Worm (Caenorhabditis elegans): ENCODE measurements around the gene ced-11.

ced-11 gene

DNA sequence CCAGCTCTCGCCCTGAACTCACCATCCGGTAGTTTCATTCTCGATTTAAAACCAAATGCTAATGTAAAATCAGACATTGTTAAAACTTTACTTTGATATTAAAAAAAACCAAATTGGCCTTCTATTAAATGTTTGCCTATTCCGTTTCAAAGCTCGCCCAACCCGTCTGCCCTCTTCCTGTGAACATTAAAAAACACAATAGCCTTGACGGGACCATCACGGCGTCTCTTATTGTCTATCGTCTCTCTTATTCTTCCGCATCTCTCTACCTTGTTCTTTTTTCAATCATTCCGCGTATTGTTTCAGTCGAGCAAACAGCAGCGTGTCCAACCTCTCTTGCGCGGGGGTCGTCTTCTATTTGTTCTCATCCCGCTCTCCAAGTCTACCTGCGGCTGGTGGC lies 4.7 kb upstream of the ced-11 start, which contains the start of gene ZK512.1:
ZK512.1 (plus strand) TSS at position 301 of the 400 bp plus-strand sequence.
- no peak for TF ChIP-seq ceh-36 (tag; optimal IDR thresholded peaks at IDR 0.05)
- no peak for TF ChIP-seq hmbx-1 (tag; optimal IDR thresholded peaks at IDR 0.05)
- no peak for TF ChIP-seq sea-1 (GFP tag; conservative IDR thresholded peaks at IDR 0.05)
- no peak for TF ChIP-seq aly-1 (tag; optimal IDR thresholded peaks at IDR 0.05)
- peak; percentile 23 for TF ChIP-seq hmg-4 (GFP tag; optimal IDR thresholded peaks at IDR 0.05)
- no peak for TF ChIP-seq F13C5.2 (tag; optimal IDR thresholded peaks at IDR 0.05)

DNA sequence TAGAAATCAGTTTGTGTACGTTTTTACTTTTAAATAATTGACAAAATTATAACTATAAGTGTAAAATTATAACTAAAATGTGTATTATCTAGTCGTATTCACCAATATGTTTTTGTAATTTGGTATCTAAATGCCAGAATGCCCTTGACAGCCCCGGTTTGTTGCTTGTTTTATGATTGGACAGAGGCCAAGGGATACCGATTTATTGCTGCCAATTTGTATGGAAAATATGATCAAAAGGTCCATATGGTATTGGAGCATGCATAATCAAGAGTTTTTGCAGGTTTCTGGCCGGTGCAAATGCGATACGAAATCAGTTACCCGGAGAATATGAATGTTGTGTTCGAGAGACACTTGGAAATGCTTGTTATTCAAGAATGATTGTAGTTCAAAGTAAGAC lies 3.6 kb upstream of the ced-11 start:
- TF ChIP-seq scrt-1 (GFP tag; IDR thresholded peaks at IDR 0.05) (no peak), ets-7 (tag; optimal IDR thresholded peaks at IDR 0.05) (no peak), hmg-4 (GFP tag; optimal IDR thresholded peaks at IDR 0.05) (no peak), hmbx-1 (tag; optimal IDR thresholded peaks at IDR 0.05) (no peak), hnd-1 (tag; optimal IDR thresholded peaks at IDR 0.05) (no peak), pes-1 (GFP tag; IDR thresholded peaks at IDR 0.05) (no peak), tbx-37 (GFP tag; conservative IDR thresholded peaks at IDR 0.05) (no peak)

DNA sequence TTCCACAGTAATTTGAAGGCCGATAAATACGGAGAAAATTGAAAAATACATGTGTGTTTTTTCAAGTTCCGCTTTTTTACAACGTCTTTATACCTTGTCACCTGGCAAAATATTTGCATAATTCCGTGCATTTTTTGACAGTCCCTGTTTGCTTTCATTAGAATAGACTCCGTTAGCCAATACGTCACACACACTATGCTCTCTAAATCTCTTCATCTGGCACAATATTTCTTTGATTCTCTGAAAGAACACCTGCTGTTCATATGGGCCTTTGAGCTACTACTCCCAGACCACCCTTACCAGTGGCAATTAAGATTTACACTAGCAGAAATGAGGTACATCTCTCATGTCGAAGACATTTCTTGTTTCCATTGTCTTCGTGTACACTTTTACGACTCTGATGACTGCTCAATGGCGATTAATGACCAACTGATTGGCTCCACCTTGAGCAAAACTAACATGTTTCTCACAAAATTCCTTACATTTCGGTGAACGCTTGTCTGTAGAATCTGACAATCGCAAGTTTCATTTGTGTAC lies 974 bp upstream of the ced-11 start, which contains the start of gene grl-11:
grl-11 (minus strand) TSS at position 51 of the 537 bp plus-strand sequence.
- no peak for TF ChIP-seq hmbx-1 (tag; optimal IDR thresholded peaks at IDR 0.05)
- no peak for TF ChIP-seq tbx-37 (GFP tag; conservative IDR thresholded peaks at IDR 0.05)
- no peak for TF ChIP-seq pes-1 (GFP tag; IDR thresholded peaks at IDR 0.05)
- TF ChIP-seq B0310.2 (tag; optimal IDR thresholded peaks at IDR 0.05) = no peak
- no peak for TF ChIP-seq ama-1 (optimal IDR thresholded peaks at IDR 0.05)
- TF ChIP-seq tra-4 (tag; optimal IDR thresholded peaks at IDR 0.05) = no peak
- TF ChIP-seq scrt-1 (GFP tag; IDR thresholded peaks at IDR 0.05) = no peak
- TF ChIP-seq tbx-11 (GFP tag; IDR thresholded peaks at IDR 0.05) = no peak
- TF ChIP-seq hnd-1 (tag; optimal IDR thresholded peaks at IDR 0.05) = no peak
- TF ChIP-seq ets-7 (tag; optimal IDR thresholded peaks at IDR 0.05) = no peak
- TF ChIP-seq aly-1 (tag; optimal IDR thresholded peaks at IDR 0.05) = no peak
- no peak for TF ChIP-seq hmg-4 (GFP tag; optimal IDR thresholded peaks at IDR 0.05)
- TF ChIP-seq sea-1 (GFP tag; conservative IDR thresholded peaks at IDR 0.05) = no peak
- TF ChIP-seq flt-1 (GFP tag; IDR thresholded peaks at IDR 0.05) = no peak
- TF ChIP-seq ceh-13 (GFP tag; optimal IDR thresholded peaks at IDR 0.05) = no peak
- TF ChIP-seq F13C5.2 (tag; optimal IDR thresholded peaks at IDR 0.05) = no peak
- TF ChIP-seq ceh-36 (tag; optimal IDR thresholded peaks at IDR 0.05) = no peak

DNA sequence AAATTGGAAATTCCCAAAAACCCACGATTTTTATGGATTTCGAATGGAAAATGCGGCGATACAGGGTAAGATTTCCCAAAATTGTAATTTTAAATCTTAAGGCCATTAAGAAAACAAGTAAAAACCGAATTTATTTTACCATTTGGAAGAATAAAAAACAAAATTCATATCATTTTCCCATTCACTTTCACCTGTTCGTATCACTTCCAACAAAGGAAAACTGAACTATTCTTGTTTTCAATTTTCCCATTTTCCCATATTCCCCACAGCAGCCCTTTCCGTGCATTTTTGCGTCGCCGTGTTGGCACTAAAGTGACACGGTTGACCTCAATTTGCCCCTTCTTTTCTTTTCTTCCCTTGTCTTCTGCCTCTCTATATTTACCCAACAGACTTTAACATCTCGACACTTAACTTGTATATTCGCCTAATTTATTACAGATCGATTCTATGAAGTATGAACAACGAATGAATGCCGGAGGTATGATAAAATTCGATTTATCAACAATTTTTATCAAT lies 6.5 kb downstream of the ced-11 start, which contains the start of gene sec-16A.1:
sec-16A.1 (plus strand) TSS at position 51 of the 516 bp plus-strand sequence.
- TF ChIP-seq ceh-13 (GFP tag; optimal IDR thresholded peaks at IDR 0.05) (no peak), ama-1 (optimal IDR thresholded peaks at IDR 0.05) (no peak), F13C5.2 (tag; optimal IDR thresholded peaks at IDR 0.05) (no peak)

DNA sequence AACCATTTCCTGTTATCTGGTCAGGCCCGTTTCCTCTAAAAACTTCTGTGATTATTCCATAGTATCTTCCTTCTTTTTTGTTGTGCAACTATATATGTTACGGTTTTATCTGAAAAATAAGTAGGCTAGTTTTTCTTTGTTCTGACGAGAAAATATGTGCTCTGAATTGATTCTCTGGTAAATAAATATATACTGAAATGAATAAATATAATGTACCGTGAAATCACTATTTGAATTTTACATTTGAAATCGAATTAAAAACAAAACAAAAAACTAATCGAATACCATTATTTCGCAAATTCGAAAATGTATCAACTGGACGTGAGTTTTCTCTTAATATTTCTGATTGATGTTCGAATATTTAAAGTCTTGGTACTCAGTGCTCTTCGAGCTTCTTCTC lies 11.2 kb downstream of the ced-11 start, which contains the start of gene ZK512.10:
ZK512.10 (plus strand) TSS at position 301 of the 400 bp plus-strand sequence.
- TF ChIP-seq pes-1 (GFP tag; IDR thresholded peaks at IDR 0.05) (no peak), F13C5.2 (tag; optimal IDR thresholded peaks at IDR 0.05) (no peak), flt-1 (GFP tag; IDR thresholded peaks at IDR 0.05) (no peak), aly-1 (tag; optimal IDR thresholded peaks at IDR 0.05) (no peak), tbx-37 (GFP tag; conservative IDR thresholded peaks at IDR 0.05) (no peak)

DNA sequence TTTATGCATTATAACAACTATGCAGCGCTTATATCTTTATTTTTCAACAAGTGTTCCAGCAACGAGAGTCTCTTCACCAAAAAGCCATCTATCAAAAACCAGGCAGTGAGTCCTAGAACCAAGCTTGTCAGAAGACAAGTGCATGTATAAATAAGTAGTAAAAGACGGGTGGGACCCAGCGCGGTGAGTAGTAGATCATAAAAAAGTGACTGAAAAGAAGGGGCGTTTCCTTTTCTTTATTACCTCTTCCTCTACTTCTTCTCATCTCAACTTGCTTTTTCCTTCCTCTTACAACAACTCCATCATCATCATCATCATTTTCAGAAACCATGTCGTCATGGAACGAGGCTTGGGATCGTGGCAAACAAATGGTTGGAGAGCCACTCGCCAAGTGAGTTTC lies 17.2 kb downstream of the ced-11 start, which contains the start of gene eat-4:
eat-4 (plus strand) TSS at position 301 of the 400 bp plus-strand sequence.
- TF ChIP-seq hnd-1 (tag; optimal IDR thresholded peaks at IDR 0.05) (no peak), tbx-11 (GFP tag; IDR thresholded peaks at IDR 0.05) (no peak), tbx-37 (GFP tag; conservative IDR thresholded peaks at IDR 0.05) (no peak), tra-4 (tag; optimal IDR thresholded peaks at IDR 0.05) (no peak), ceh-36 (tag; optimal IDR thresholded peaks at IDR 0.05) (no peak), aly-1 (tag; optimal IDR thresholded peaks at IDR 0.05) (no peak), hmbx-1 (tag; optimal IDR thresholded peaks at IDR 0.05) (no peak), ama-1 (optimal IDR thresholded peaks at IDR 0.05) (no peak), B0310.2 (tag; optimal IDR thresholded peaks at IDR 0.05) (no peak), flt-1 (GFP tag; IDR thresholded peaks at IDR 0.05) (no peak), hmg-4 (GFP tag; optimal IDR thresholded peaks at IDR 0.05) (no peak), F13C5.2 (tag; optimal IDR thresholded peaks at IDR 0.05) (no peak), sea-1 (GFP tag; conservative IDR thresholded peaks at IDR 0.05) (no peak), ceh-13 (GFP tag; optimal IDR thresholded peaks at IDR 0.05) (no peak), pes-1 (GFP tag; IDR thresholded peaks at IDR 0.05) (no peak)

DNA sequence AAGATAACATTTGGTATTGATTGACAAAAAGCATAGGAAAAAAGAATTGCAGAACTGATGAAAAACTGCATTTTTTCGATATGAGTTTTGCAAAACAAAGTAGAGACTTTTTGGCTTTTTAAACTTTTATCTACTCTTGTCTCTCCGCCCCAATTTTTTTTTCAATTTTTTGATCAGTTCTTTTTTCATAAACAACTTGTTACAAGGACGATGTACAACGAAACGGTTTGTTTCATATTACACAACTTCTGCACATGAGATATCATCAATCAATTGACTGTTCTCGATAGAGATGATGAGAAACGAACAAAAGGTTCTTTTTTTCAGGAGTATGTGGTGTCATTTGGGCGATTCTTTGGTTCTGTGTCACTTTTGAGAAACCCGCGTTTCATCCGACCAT lies 19.2 kb downstream of the ced-11 start, which contains the start of gene ZK512.7:
ZK512.7 (minus strand) TSS at position 101 of the 400 bp plus-strand sequence.
- no peak for TF ChIP-seq sea-1 (GFP tag; conservative IDR thresholded peaks at IDR 0.05)
- no peak for TF ChIP-seq hmg-4 (GFP tag; optimal IDR thresholded peaks at IDR 0.05)
- TF ChIP-seq F13C5.2 (tag; optimal IDR thresholded peaks at IDR 0.05) = no peak
- TF ChIP-seq tbx-11 (GFP tag; IDR thresholded peaks at IDR 0.05) = no peak
- TF ChIP-seq ceh-36 (tag; optimal IDR thresholded peaks at IDR 0.05) = no peak
- no peak for TF ChIP-seq pes-1 (GFP tag; IDR thresholded peaks at IDR 0.05)
- TF ChIP-seq B0310.2 (tag; optimal IDR thresholded peaks at IDR 0.05) = no peak
- TF ChIP-seq scrt-1 (GFP tag; IDR thresholded peaks at IDR 0.05) = no peak
- no peak for TF ChIP-seq tbx-37 (GFP tag; conservative IDR thresholded peaks at IDR 0.05)
- TF ChIP-seq ets-7 (tag; optimal IDR thresholded peaks at IDR 0.05) = no peak
- TF ChIP-seq flt-1 (GFP tag; IDR thresholded peaks at IDR 0.05) = no peak
- TF ChIP-seq tra-4 (tag; optimal IDR thresholded peaks at IDR 0.05) = no peak
- no peak for TF ChIP-seq hmbx-1 (tag; optimal IDR thresholded peaks at IDR 0.05)
- TF ChIP-seq hnd-1 (tag; optimal IDR thresholded peaks at IDR 0.05) = no peak
- no peak for TF ChIP-seq aly-1 (tag; optimal IDR thresholded peaks at IDR 0.05)
- TF ChIP-seq ceh-13 (GFP tag; optimal IDR thresholded peaks at IDR 0.05) = no peak
- no peak for TF ChIP-seq ama-1 (optimal IDR thresholded peaks at IDR 0.05)
